Fruit fly (Drosophila melanogaster): ENCODE results near the gene CG8475.

CG8475 gene

DNA sequence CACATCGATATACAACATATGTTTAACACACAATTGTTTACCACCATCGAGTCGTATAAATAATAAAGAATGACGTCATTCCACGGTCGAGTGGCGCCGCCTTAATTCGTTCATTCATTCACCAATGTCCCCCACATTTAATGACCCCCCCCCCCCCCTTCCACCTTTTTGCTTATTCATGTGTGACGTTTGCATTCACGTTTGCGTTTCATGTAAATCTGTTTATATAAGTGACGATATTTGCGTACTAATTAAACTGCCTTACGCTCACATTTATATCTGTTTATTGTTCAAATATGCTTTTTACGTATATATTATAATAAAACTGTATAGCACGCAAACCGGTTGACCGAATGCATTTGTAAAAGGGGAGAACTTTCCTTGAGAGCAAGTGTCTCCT lies 36.9 kb upstream of the CG8475 start (continued):
- TF ChIP-seq inv (GFP tag; IDR thresholded peaks at IDR 0.05; ENCODE audit: partially characterized antibody) (no peak), tx (GFP tag; optimal IDR thresholded peaks at IDR 0.05) (no peak), ac (GFP tag; optimal IDR thresholded peaks at IDR 0.05) (no peak), CG13624 (GFP tag; optimal IDR thresholded peaks at IDR 0.05) (no peak), CG13123 (GFP tag; optimal IDR thresholded peaks at IDR 0.05) (no peak), CG11247 (GFP tag; IDR thresholded peaks at IDR 0.05) (no peak), CG9797 (GFP tag; optimal IDR thresholded peaks at IDR 0.05) (no peak), lab (GFP tag; optimal IDR thresholded peaks at IDR 0.05) (peak; percentile 26), slou (GFP tag; optimal IDR thresholded peaks at IDR 0.05) (no peak), ash1 (GFP tag; optimal IDR thresholded peaks at IDR 0.05) (no peak), CG6683 (GFP tag; optimal IDR thresholded peaks at IDR 0.05) (no peak), vfl (GFP tag; optimal IDR thresholded peaks at IDR 0.05) (no peak), ERR (GFP tag; optimal IDR thresholded peaks at IDR 0.05) (no peak), CG2678 (tag; optimal IDR thresholded peaks at IDR 0.05) (no peak), CG10462 (GFP tag; optimal IDR thresholded peaks at IDR 0.05) (no peak), Mes4 (GFP tag; optimal IDR thresholded peaks at IDR 0.05) (no peak), CG32767 (GFP tag; IDR thresholded peaks at IDR 0.05) (no peak), CG4730 (GFP tag; IDR thresholded peaks at IDR 0.05) (no peak), bowl (GFP tag; IDR thresholded peaks at IDR 0.05) (no peak), eve (GFP tag; optimal IDR thresholded peaks at IDR 0.05) (no peak), lola (GFP tag; optimal IDR thresholded peaks at IDR 0.05) (no peak), ci (GFP tag; IDR thresholded peaks at IDR 0.05) (no peak), crol (GFP tag; IDR thresholded peaks at IDR 0.05) (peak; percentile 47; the same call in 1 of the 2 replicates), Atf6 (GFP tag; IDR thresholded peaks at IDR 0.05) (no peak), CG12391 (tag; optimal IDR thresholded peaks at IDR 0.05) (no peak), Hr51 (GFP tag; optimal IDR thresholded peaks at IDR 0.05) (no peak), chif (GFP tag; optimal IDR thresholded peaks at IDR 0.05) (no peak), dm (GFP tag; optimal IDR thresholded peaks at IDR 0.05) (no peak), CG11085 (GFP tag; IDR thresholded peaks at IDR 0.05) (no peak), bbx (GFP tag; IDR thresholded peaks at IDR 0.05; ENCODE audit: partially characterized antibody) (no peak), mirr (GFP tag; optimal IDR thresholded peaks at IDR 0.05) (peak; percentile 26), bsh (GFP tag; optimal IDR thresholded peaks at IDR 0.05) (no peak), HmgZ (tag; optimal IDR thresholded peaks at IDR 0.05) (no peak), H15 (GFP tag; IDR thresholded peaks at IDR 0.05) (no peak), salm (tag; optimal IDR thresholded peaks at IDR 0.05) (no peak), CG3726 (GFP tag; IDR thresholded peaks at IDR 0.05) (no peak), sr (GFP tag; IDR thresholded peaks at IDR 0.05) (no peak), grn (GFP tag; optimal IDR thresholded peaks at IDR 0.05) (no peak), tup (GFP tag; optimal IDR thresholded peaks at IDR 0.05) (no peak), Mrtf (GFP tag; IDR thresholded peaks at IDR 0.05) (no peak), Kr (GFP tag; optimal IDR thresholded peaks at IDR 0.05) (no peak), tll (GFP tag; optimal IDR thresholded peaks at IDR 0.05) (no peak), Gug (GFP tag; IDR thresholded peaks at IDR 0.05) (no peak), jumu (GFP tag; optimal IDR thresholded peaks at IDR 0.05) (no peak), run (tag; optimal IDR thresholded peaks at IDR 0.05) (no peak), disco-r (GFP tag; optimal IDR thresholded peaks at IDR 0.05) (no peak), CG4854 (GFP tag; optimal IDR thresholded peaks at IDR 0.05) (no peak), CG14667 (GFP tag; IDR thresholded peaks at IDR 0.05) (no peak), BEAF-32 (GFP tag; optimal IDR thresholded peaks at IDR 0.05) (no peak), Oaz (GFP tag; IDR thresholded peaks at IDR 0.05) (no peak), CG3281 (GFP tag; optimal IDR thresholded peaks at IDR 0.05) (no peak), abd-A (tag; optimal IDR thresholded peaks at IDR 0.05) (no peak)
